Worm (Caenorhabditis elegans) whole organism, L4/young adult: ENCODE data around the gene Y37E11B.6.

Source experiments
- W03F9.2 ChIP-seq: fragments of 150-350 bp; optimal IDR thresholded peaks from 2 replicates; lab custom pipeline; 2014; ENCODE audit warnings: missing biosample characterization, missing genetic modification characterization
- dao-5 ChIP-seq: sonication (generic microtip); optimal IDR thresholded peaks from 2 replicates; lab custom pipeline; 2016; ENCODE audit warnings: missing genotype, missing genetic modification characterization, moderate library complexity, missing compliant biosample characterization

DNA sequence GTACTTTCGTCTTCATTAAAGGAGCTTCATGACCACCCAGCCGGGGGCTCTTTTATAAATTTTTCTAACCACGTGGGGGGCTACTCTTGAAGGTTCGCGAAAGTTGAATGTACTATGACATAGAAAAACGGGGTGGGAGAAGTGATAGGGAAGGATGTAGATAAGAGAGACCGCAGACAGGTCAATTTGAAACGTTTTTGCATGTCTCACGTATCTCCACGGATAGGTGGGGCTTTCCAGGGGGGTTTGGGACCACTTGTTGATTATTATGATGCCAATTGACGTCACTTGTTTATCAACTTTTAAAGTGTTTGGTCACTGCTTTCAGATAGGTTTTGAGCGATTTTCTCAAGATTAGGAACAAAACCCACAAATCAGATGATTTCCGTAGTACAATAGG is 48.4 kb upstream of the Y37E11B.6 start:
- no peak for TF ChIP-seq W03F9.2
- no peak for TF ChIP-seq dao-5 (tag; lab: Kevin White, UChicago)
